Worm (Caenorhabditis elegans): ENCODE data around the gene adk-1.
A peak's percentile ranks its signal among the peaks of the same experiment; 100 is the strongest.

Gene adk-1

DNA sequence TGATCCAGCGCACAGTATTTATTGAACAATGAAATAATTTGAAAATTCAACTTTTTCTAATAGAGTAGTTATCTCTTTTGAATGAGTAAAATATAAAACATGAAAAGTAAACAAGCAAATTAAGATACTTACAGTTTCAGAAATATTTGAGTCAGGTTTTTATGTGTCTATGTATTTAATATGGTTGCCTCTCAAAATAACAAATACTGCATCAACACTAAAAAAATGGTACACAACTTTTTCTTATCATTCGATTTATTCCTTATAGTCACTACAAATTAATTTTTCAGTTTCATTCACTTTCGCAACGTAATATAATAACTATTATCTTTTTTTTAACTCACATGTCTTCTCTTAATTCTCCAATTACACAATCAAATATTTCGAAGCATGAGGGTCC lies 36.8 kb upstream of the adk-1 start:
- TF ChIP-seq ceh-30 (tag; optimal IDR thresholded peaks at IDR 0.05) (no peak), pha-2 (tag; optimal IDR thresholded peaks at IDR 0.05) (no peak), fax-1 (tag; optimal IDR thresholded peaks at IDR 0.05) (no peak), hlh-13 (GFP tag; optimal IDR thresholded peaks at IDR 0.05) (no peak), unc-42 (tag; optimal IDR thresholded peaks at IDR 0.05) (no peak)

DNA sequence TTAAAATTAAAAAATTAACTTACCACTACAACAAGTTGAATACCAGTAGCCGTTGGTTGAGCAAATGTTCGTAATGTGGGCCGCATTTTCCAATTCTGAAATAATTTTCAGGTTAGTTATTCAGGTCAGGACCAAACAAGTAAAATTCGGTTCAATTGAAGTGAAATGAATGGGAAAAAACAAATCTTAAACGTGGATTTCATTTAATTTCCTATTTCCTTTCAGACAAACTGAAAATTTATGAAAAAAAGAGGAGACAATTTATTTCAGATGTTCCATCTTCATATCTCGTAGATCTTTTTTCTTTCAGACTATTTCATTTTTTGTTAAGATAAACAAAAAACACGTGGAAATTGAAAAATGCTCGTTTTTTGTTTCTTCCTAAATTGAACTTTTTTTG lies 30.7 kb upstream of the adk-1 start, which contains the start of gene C05C12.6:
C05C12.6 (minus strand) TSS at position 101 of the 400 bp plus-strand sequence.
- TF ChIP-seq ceh-45 (GFP tag; IDR thresholded peaks at IDR 0.05) (no peak), sox-4 (tag; optimal IDR thresholded peaks at IDR 0.05) (no peak), unc-86 (tag; optimal IDR thresholded peaks at IDR 0.05) (no peak), Y22D7AL.16 (tag; optimal IDR thresholded peaks at IDR 0.05) (no peak), fax-1 (tag; optimal IDR thresholded peaks at IDR 0.05) (no peak), nhr-11 (tag; optimal IDR thresholded peaks at IDR 0.05) (no peak), madf-2 (tag; optimal IDR thresholded peaks at IDR 0.05) (no peak), hlh-6 (tag; optimal IDR thresholded peaks at IDR 0.05) (no peak), hlh-15 (tag; optimal IDR thresholded peaks at IDR 0.05) (no peak), fkh-6 (tag; optimal IDR thresholded peaks at IDR 0.05) (no peak), dve-1 (tag; optimal IDR thresholded peaks at IDR 0.05) (no peak), pag-3 (tag; optimal IDR thresholded peaks at IDR 0.05; ENCODE audit: borderline replicate concordance) (no peak), C38D4.7 (GFP tag; optimal IDR thresholded peaks at IDR 0.05) (no peak), pros-1 (tag; optimal IDR thresholded peaks at IDR 0.05) (no peak), ets-4 (tag; optimal IDR thresholded peaks at IDR 0.05) (no peak), tbx-2 (tag; optimal IDR thresholded peaks at IDR 0.05) (no peak), ahr-1 (tag; optimal IDR thresholded peaks at IDR 0.05) (no peak), ceh-22 (tag; optimal IDR thresholded peaks at IDR 0.05) (no peak), unc-3 (GFP tag; conservative IDR thresholded peaks at IDR 0.05) (no peak), unc-3 (tag; optimal IDR thresholded peaks at IDR 0.05) (no peak), K09A11.1 (tag; optimal IDR thresholded peaks at IDR 0.05; ENCODE audit: insufficient read depth) (no peak)

DNA sequence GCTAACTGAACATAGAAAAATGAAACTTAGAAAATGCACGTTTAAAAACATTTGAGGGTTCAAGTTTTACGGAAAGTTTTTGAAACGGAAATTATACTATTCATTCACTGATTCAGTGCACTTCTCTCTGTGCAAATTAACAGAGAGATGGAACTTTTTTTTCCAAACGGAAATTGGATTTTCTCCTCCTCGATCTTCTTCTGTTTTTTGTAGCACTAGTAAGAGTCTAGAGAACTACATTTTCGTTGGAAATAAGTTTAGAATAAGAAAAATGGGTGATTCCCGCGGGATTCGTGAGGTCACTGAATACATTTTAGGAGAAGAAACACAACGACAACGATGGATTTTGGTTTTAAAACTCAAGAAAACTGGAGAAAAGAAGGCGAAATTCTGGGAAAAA lies 25.1 kb upstream of the adk-1 start:
- no peak for TF ChIP-seq eyg-1 (tag; optimal IDR thresholded peaks at IDR 0.05)
- TF ChIP-seq hlh-15 (tag; optimal IDR thresholded peaks at IDR 0.05) = no peak
- no peak for TF ChIP-seq fkh-6 (tag; optimal IDR thresholded peaks at IDR 0.05)
- TF ChIP-seq madf-2 (tag; optimal IDR thresholded peaks at IDR 0.05) = no peak
- TF ChIP-seq unc-42 (tag; optimal IDR thresholded peaks at IDR 0.05) = peak; percentile 44
- no peak for TF ChIP-seq tbx-7 (tag; optimal IDR thresholded peaks at IDR 0.05)

DNA sequence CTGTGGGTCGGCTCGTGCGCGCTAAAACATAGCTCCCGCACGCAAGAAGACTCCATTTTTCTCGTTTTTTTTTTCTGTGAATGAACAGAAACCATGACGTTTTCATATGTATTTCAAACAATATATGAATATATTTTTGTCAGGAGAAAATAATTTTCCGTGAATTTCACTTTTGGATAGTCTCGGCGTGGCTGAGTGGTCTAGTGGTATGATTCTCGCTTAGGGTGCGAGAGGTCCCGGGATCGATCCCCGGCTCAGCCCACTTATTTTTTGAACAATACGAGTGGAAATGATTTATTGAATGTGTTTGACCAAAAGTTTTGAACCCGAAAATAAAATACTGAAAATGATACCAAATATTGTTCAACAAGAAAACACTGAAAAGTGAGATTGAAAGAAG lies 20.7 kb upstream of the adk-1 start:
- TF ChIP-seq unc-42 (tag; optimal IDR thresholded peaks at IDR 0.05) (no peak), pha-4 (tag; optimal IDR thresholded peaks at IDR 0.05) (no peak), syd-9 (tag; optimal IDR thresholded peaks at IDR 0.05) (no peak), nhr-232 (tag; optimal IDR thresholded peaks at IDR 0.05) (no peak), C08G9.2 (tag; optimal IDR thresholded peaks at IDR 0.05) (no peak), lim-6 (tag; optimal IDR thresholded peaks at IDR 0.05) (no peak), ceh-18 (tag; optimal IDR thresholded peaks at IDR 0.05) (no peak), K02D7.2 (tag; optimal IDR thresholded peaks at IDR 0.05) (no peak)

DNA sequence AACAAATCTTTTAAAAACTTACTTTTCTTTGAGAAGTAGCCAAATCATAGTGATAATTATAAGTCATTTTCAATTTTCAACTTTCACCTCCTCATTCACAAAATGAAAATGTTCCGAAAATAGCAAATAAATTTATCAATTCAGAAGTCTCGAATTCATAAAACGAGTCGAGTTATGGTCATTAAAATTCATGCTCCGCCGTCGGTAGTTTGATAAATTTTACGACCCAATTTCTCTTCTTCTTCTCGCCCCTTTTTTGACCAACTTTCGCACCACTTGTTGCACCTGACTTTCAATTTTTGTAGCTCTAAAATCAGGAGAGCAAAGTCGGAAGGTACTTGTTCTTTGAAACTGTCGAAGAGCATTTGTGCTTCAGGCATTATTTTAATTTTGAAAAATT lies 19.4 kb upstream of the adk-1 start, which contains the start of gene best-7:
best-7 (minus strand) TSS at position 239 of the 400 bp plus-strand sequence.
- TF ChIP-seq ceh-18 (tag; optimal IDR thresholded peaks at IDR 0.05) = no peak
- TF ChIP-seq ttx-3 (tag; optimal IDR thresholded peaks at IDR 0.05) = no peak
- no peak for TF ChIP-seq unc-86 (tag; optimal IDR thresholded peaks at IDR 0.05)
- no peak for TF ChIP-seq unc-3 (GFP tag; conservative IDR thresholded peaks at IDR 0.05)
- no peak for TF ChIP-seq unc-3 (tag; optimal IDR thresholded peaks at IDR 0.05)
- no peak for TF ChIP-seq ets-4 (tag; optimal IDR thresholded peaks at IDR 0.05)
- TF ChIP-seq dmd-4 (tag; optimal IDR thresholded peaks at IDR 0.05; ENCODE audit: borderline replicate concordance) = no peak
- TF ChIP-seq K02D7.2 (tag; optimal IDR thresholded peaks at IDR 0.05) = no peak
- TF ChIP-seq elt-4 (tag; optimal IDR thresholded peaks at IDR 0.05) = no peak
- TF ChIP-seq nhr-11 (tag; optimal IDR thresholded peaks at IDR 0.05) = no peak
- TF ChIP-seq ceh-14 (tag; optimal IDR thresholded peaks at IDR 0.05) = no peak
- no peak for TF ChIP-seq ceh-48 (tag; optimal IDR thresholded peaks at IDR 0.05)
- no peak for TF ChIP-seq lin-11 (tag; optimal IDR thresholded peaks at IDR 0.05)
- no peak for TF ChIP-seq K09A11.1 (tag; optimal IDR thresholded peaks at IDR 0.05; ENCODE audit: insufficient read depth)

All from whole organism, late embryonic.